Worm (Caenorhabditis elegans): ENCODE data around the gene D1014.2.

The D1014.2 gene

DNA sequence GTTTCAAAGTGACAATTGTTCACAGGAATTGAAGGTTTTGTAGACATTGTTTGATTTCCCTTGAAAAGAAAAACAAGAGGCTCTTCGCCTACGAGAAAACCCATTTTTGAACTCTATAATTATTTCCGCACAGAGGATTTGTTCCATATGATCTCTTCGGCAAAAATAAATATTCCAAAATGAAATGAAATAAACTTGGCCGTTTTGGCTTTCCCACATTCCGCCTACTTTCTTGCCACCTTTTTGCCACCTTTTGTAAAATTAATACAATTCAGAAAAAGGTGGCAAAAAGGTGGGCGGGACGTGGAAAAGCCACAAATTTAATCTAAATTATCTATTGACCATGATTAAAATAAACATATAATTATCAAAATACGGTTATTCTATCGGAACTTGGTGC lies 44.7 kb downstream of the D1014.2 start, which contains the start of gene F20D6.15:
TSS of gene F20D6.15 (minus strand) at position 47 of the 400 bp plus-strand sequence.
- no peak for TF ChIP-seq unc-62 (GFP tag; optimal IDR thresholded peaks at IDR 0.05)

DNA sequence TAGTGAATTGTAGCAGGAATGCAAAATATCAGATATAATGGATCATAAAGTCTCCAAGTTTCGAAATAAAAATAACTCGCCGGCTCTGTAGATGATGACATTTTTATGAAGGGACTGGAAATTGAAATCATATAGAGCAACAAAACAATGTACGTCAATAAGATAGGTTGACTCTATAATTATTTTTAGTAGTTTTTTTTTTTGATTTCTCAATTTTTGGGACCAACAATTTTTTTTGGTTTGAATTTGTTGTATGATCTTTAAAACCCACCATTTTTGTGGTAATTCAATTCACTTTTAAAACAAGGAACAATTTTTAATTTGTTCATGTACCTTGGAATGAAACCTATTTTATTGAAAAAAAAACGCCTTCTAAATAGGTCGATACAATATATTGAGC lies 46.3 kb downstream of the D1014.2 start, which contains the start of gene F20D6.12:
TSS of gene F20D6.12 (minus strand) at position 101 of the 400 bp plus-strand sequence.
- no peak for TF ChIP-seq unc-62 (GFP tag; optimal IDR thresholded peaks at IDR 0.05)

DNA sequence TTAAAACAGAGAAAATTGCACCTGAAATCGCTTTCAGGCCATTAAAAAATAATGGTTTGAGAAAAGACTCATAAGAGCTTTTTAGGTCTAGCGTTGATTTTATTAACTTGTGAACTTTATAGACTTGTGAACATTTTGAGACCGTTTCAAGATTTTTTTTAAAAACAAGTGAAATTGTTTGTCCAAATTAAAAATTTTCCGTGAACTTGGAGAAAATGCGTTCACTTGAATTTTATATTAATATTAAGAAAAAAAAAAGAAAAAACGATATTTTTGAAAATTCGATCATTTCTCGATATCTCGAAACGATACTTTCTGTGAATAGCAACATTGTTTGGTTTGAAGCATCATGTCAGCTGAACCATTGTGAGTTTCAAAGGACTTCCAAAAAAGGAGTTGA lies 46.7 kb downstream of the D1014.2 start, which contains the start of gene F20D6.1:
TSS of gene F20D6.1 (plus strand) at position 301 of the 400 bp plus-strand sequence.
- TF ChIP-seq unc-62 (GFP tag; optimal IDR thresholded peaks at IDR 0.05), result no peak

Data from whole organism, dauer.